Worm (Caenorhabditis elegans) whole organism, late embryonic: Measurements from ENCODE around the gene Y59C2A.3.

Source experiments
- ceh-9 ChIP-seq: sonication (generic microtip); optimal IDR thresholded peaks from 2 replicates; lab custom pipeline; 2016; ENCODE audit warnings: mild to moderate bottlenecking, missing genetic modification characterization, inconsistent platforms, missing compliant biosample characterization
- dmd-4 ChIP-seq: sonication (generic microtip); optimal IDR thresholded peaks from 2 replicates; lab custom pipeline; 2016; ENCODE audit warnings: borderline replicate concordance, missing genetic modification characterization, missing compliant biosample characterization
- nhr-11 ChIP-seq: fragments of 150-350 bp; optimal IDR thresholded peaks from 2 replicates; lab custom pipeline; 2014; ENCODE audit warnings: missing biosample characterization, missing genetic modification characterization
- pax-1 ChIP-seq: fragments of 150-350 bp; optimal IDR thresholded peaks from 2 replicates; lab custom pipeline; 2014; ENCODE audit warnings: missing biosample characterization, missing genetic modification characterization
- tbx-2 ChIP-seq: sonication (generic microtip); optimal IDR thresholded peaks from 2 replicates; lab custom pipeline; 2016; ENCODE audit warnings: missing genetic modification characterization, missing compliant biosample characterization

- TF ChIP-seq tbx-2 (tag; lab: Kevin White, UChicago): no peak
- no peak for TF ChIP-seq dmd-4 (tag; lab: Kevin White, UChicago)
- no peak for TF ChIP-seq nhr-11 (tag; lab: Kevin White, UChicago)
- no peak for TF ChIP-seq ceh-9 (tag; lab: Kevin White, UChicago)
- TF ChIP-seq pax-1 (tag; lab: Kevin White, UChicago): no peak
These were observed 13.5 kb downstream of the Y59C2A.3 start for ce11 chrII:2206064-2206722.
